Worm (Caenorhabditis elegans) whole organism, L4 larva: Measurements from ENCODE around the gene str-140.

Experiments
- ama-1 ChIP-seq: fragments of 150-350 bp; optimal IDR thresholded peaks from 2 replicates; lab custom pipeline; 2014; ENCODE audit warnings: inconsistent platforms, mixed read lengths
- ceh-82 ChIP-seq: sonication (generic microtip); optimal IDR thresholded peaks from 2 replicates; lab custom pipeline; 2017; ENCODE audit warnings: missing biosample characterization, missing genetic modification characterization
- daf-12 ChIP-seq: fragments of 150-350 bp; optimal IDR thresholded peaks from 2 replicates; lab custom pipeline; 2014; ENCODE audit warnings: missing biosample characterization, missing genetic modification reagents, missing genetic modification characterization
- dmd-8 ChIP-seq: fragments of 200-800 bp; sonication (Bioruptor generic); IDR thresholded peaks from 2 replicates; pipeline ENCODE4 v1.3.6; 2022; ENCODE audit warnings: missing genetic modification characterization, missing compliant biosample characterization
- nhr-42 ChIP-seq: fragments of 200-800 bp; sonication (Bioruptor generic); IDR thresholded peaks from 2 replicates; pipeline ENCODE4 v1.3.6; 2022; ENCODE audit warnings: missing genetic modification characterization, missing compliant biosample characterization
- snpc-4 ChIP-seq: fragments of 150-350 bp; optimal IDR thresholded peaks from 2 replicates; lab custom pipeline; 2014; ENCODE audit warnings: missing biosample characterization, missing genetic modification characterization
- zag-1 ChIP-seq: fragments of 150-350 bp; optimal IDR thresholded peaks from 2 replicates; lab custom pipeline; 2014; ENCODE audit warnings: missing biosample characterization, missing genetic modification characterization
- ztf-11 ChIP-seq: fragments of 150-350 bp; optimal IDR thresholded peaks from 2 replicates; lab custom pipeline; 2014; ENCODE audit warnings: missing biosample characterization, missing genetic modification characterization

ce11 chrV:8050811-8051210, 16.9 kb downstream of the str-140 start, which contains the start of gene col-43:
- TF ChIP-seq ama-1 (lab: Kevin White, UChicago) (no peak), ceh-82 (tag; lab: Kevin White, UChicago) (no peak), snpc-4 (no peak), ztf-11 (tag; lab: Kevin White, UChicago) (no peak), dmd-8 (no peak), nhr-42 (GFP tag; lab: Robert Waterston, UW) (no peak), zag-1 (no peak), daf-12 (tag; lab: Kevin White, UChicago) (no peak)
